Worm (Caenorhabditis elegans) whole organism, late embryonic: Measurements from ENCODE around the gene Y55B1BR.8.

Source experiments
- ceh-24 ChIP-seq: sonication (generic microtip); optimal IDR thresholded peaks from 2 replicates; lab custom pipeline; 2016; ENCODE audit warnings: mild to moderate bottlenecking, missing genetic modification characterization, missing compliant biosample characterization
- dve-1 ChIP-seq: sonication (generic microtip); optimal IDR thresholded peaks from 2 replicates; lab custom pipeline; 2017; ENCODE audit warnings: antibody characterized with exemption, mild to moderate bottlenecking, missing genetic modification characterization, missing compliant biosample characterization
- fkh-10 ChIP-seq: fragments of 150-350 bp; optimal IDR thresholded peaks from 2 replicates; lab custom pipeline; 2014; ENCODE audit warnings: missing biosample characterization, missing genetic modification reagents, missing genetic modification characterization
- odd-2 ChIP-seq: sonication (generic microtip); optimal IDR thresholded peaks from 2 replicates; lab custom pipeline; 2017; ENCODE audit warnings: antibody characterized with exemption, mild to moderate bottlenecking, missing genetic modification characterization, missing compliant biosample characterization
- pqm-1 ChIP-seq: sonication (generic microtip); optimal IDR thresholded peaks from 2 replicates; lab custom pipeline; 2016; ENCODE audit warnings: missing genetic modification characterization, missing compliant biosample characterization
- syd-9 ChIP-seq: sonication (generic microtip); optimal IDR thresholded peaks from 2 replicates; lab custom pipeline; 2016; ENCODE audit warnings: mild to moderate bottlenecking, missing genetic modification characterization, moderate library complexity, missing compliant biosample characterization

ce11 chrIII:439926-440325, 4.3 kb upstream of the Y55B1BR.8 start, which contains the start of gene affl-1:
- no peak for TF ChIP-seq dve-1 (tag; lab: Kevin White, UChicago)
- no peak for TF ChIP-seq pqm-1 (tag; lab: Kevin White, UChicago)
- no peak for TF ChIP-seq ceh-24 (tag; lab: Kevin White, UChicago)
- TF ChIP-seq odd-2, result no peak
- no peak for TF ChIP-seq fkh-10 (GFP tag; lab: Kevin White, UChicago)
- no peak for TF ChIP-seq syd-9
